Fruit fly (Drosophila melanogaster): ENCODE results near the gene nur.
A peak's percentile ranks its signal among the peaks of the same experiment; 100 is the strongest.

nur gene

dm6 chr2L:13780109-13780947 is 44.4 kb downstream of the nur start, which contains the start of the genes CG9008 and p38b (continued):
- TF ChIP-seq CG4282 (GFP tag; optimal IDR thresholded peaks at IDR 0.05) (no peak), peb (GFP tag; IDR thresholded peaks at IDR 0.05) (no peak)

DNA sequence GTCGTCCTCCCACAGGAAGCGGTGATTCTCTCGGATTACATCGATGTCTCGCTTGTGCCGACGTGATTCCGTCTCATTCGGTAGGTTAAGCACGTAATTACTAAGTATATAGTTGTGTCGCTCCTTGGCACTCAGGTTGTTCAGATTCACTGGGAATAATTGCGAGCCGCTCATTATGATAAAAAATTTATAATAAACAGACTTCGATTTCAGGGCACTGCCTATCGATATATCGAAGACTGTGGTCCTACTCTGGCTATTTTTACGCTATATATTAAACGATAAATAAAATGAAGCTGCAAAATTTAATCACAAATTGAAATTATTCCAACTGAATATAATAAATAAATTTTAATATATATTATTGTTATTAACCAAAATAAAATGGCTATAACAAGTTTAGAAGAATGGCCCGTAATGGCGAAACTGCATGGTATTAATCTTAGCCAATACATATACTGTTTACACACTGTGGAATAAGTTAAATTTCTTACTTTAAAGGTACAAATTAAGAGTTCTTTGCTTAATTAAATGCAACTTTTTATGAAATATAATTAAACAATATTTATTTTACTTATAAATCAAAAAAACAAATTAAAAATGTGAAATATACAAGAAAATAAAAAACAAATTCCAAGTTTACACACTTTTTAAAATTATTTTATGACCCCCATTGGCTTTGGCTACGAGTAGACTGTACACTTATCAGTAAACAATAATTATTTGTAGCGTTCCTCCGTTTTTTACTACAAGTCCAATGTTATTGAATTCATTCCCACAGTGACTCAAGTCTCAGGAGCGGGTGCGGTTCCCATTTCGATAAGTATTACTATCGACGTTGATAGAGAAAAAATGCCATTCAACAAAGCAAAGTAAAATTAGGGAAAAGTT is 47.6 kb downstream of the nur start, which contains the start of gene Eato:
Gene Eato, plus strand, starts transcription at position 821 of the 891 bp plus-strand sequence.
- TF ChIP-seq CG12391 (tag; optimal IDR thresholded peaks at IDR 0.05) (peak; percentile 17), ewg (GFP tag; optimal IDR thresholded peaks at IDR 0.05) (no peak), sens (GFP tag) (peak; percentile 64), CG32532 (GFP tag; IDR thresholded peaks at IDR 0.05) (peak; percentile 36; the same call in 1 of the 2 replicates), MESR4 (GFP tag; optimal IDR thresholded peaks at IDR 0.05) (peak; percentile 47), CG2712 (tag; optimal IDR thresholded peaks at IDR 0.05) (peak; percentile 27), Chrac-16 (GFP tag; optimal IDR thresholded peaks at IDR 0.05) (peak; percentile 0), unc-4 (GFP tag; IDR thresholded peaks at IDR 0.05; ENCODE audit: partially characterized antibody) (peak; percentile 55), CG13424 (tag; optimal IDR thresholded peaks at IDR 0.05) (peak; percentile 16), BEAF-32 (GFP tag; optimal IDR thresholded peaks at IDR 0.05) (peak; percentile 66), CG9215 (GFP tag; IDR thresholded peaks at IDR 0.05) (peak; percentile 21; the same call in 1 of the 2 replicates), CG6654 (GFP tag; optimal IDR thresholded peaks at IDR 0.05) (no peak), bbx (GFP tag; IDR thresholded peaks at IDR 0.05; ENCODE audit: partially characterized antibody) (peak; percentile 60), Bgb (GFP tag; IDR thresholded peaks at IDR 0.05; ENCODE audit: partially characterized antibody) (peak; percentile 50), CG11093 (GFP tag; IDR thresholded peaks at IDR 0.05) (no peak), knrl (GFP tag; IDR thresholded peaks at IDR 0.05; ENCODE audit: partially characterized antibody) (peak; percentile 38; the same call in 2 of the 3 replicates), CG30403 (GFP tag; optimal IDR thresholded peaks at IDR 0.05) (peak; percentile 7), CG34224 (GFP tag; IDR thresholded peaks at IDR 0.05; ENCODE audit: partially characterized antibody) (peak; percentile 31; the same call in 2 of the 3 replicates), CG1603 (tag; optimal IDR thresholded peaks at IDR 0.05) (no peak), Usf (GFP tag; optimal IDR thresholded peaks at IDR 0.05) (no peak), Gug (GFP tag; IDR thresholded peaks at IDR 0.05) (peak; percentile 11; the same call in 1 of the 4 replicates), al (GFP tag; IDR thresholded peaks at IDR 0.05) (0 out of 2 replicates have a peak, but pooled peaks have one; percentile 31), vvl (GFP tag; IDR thresholded peaks at IDR 0.05) (peak; percentile 45), amos (GFP tag; IDR thresholded peaks at IDR 0.05; ENCODE audit: partially characterized antibody) (peak; percentile 64), Ptx1 (GFP tag; IDR thresholded peaks at IDR 0.05) (peak; percentile 44; the same call in 1 of the 2 replicates), Dref (GFP tag; IDR thresholded peaks at IDR 0.05) (peak; percentile 77), D (optimal IDR thresholded peaks at IDR 0.05) (no peak), D (GFP tag; optimal IDR thresholded peaks at IDR 0.05) (no peak), fu2 (GFP tag; optimal IDR thresholded peaks at IDR 0.05) (peak; percentile 16), CoRest (tag; optimal IDR thresholded peaks at IDR 0.05) (peak; percentile 5), cad (GFP tag; optimal IDR thresholded peaks at IDR 0.05) (no peak), CG14860 (GFP tag; IDR thresholded peaks at IDR 0.05; ENCODE audit: partially characterized antibody) (peak; percentile 28; the same call in 1 of the 3 replicates), CG17802 (tag; optimal IDR thresholded peaks at IDR 0.05) (peak; percentile 35), lmd (GFP tag; IDR thresholded peaks at IDR 0.05) (0 out of 2 replicates have a peak, but pooled peaks have one; percentile 13), ttk (GFP tag; IDR thresholded peaks at IDR 0.05) (no peak; the same call in 1 of the 2 replicates), CG2116 (GFP tag; optimal IDR thresholded peaks at IDR 0.05) (peak; percentile 34), hkb (optimal IDR thresholded peaks at IDR 0.05) (no peak), hkb (GFP tag; IDR thresholded peaks at IDR 0.05) (no peak), CG10267 (tag; optimal IDR thresholded peaks at IDR 0.05) (peak; percentile 9), CG9932 (GFP tag; IDR thresholded peaks at IDR 0.05) (peak; percentile 57; the same call in 1 of the 2 replicates), Dll (GFP tag; IDR thresholded peaks at IDR 0.05; ENCODE audit: partially characterized antibody) (peak; percentile 65), nmo (GFP tag; optimal IDR thresholded peaks at IDR 0.05) (peak; percentile 25)
